Worm (Caenorhabditis elegans) whole organism, L4/young adult: ENCODE data around the gene F46F2.3.
A peak's percentile ranks its signal among the peaks of the same experiment; 100 is the strongest.

ENCODE experiments used
- W03F9.2 ChIP-seq: fragments of 150-350 bp; optimal IDR thresholded peaks from 2 replicates; lab custom pipeline; 2014; ENCODE audit warnings: missing biosample characterization, missing genetic modification characterization
- dao-5 ChIP-seq: sonication (generic microtip); optimal IDR thresholded peaks from 2 replicates; lab custom pipeline; 2016; ENCODE audit warnings: missing genotype, missing genetic modification characterization, moderate library complexity, missing compliant biosample characterization
- him-1 ChIP-seq: sonication (generic microtip); optimal IDR thresholded peaks from 2 replicates; lab custom pipeline; 2016; ENCODE audit warnings: missing genotype, missing genetic modification reagents, missing genetic modification characterization, missing compliant biosample characterization

F46F2.3 gene

DNA sequence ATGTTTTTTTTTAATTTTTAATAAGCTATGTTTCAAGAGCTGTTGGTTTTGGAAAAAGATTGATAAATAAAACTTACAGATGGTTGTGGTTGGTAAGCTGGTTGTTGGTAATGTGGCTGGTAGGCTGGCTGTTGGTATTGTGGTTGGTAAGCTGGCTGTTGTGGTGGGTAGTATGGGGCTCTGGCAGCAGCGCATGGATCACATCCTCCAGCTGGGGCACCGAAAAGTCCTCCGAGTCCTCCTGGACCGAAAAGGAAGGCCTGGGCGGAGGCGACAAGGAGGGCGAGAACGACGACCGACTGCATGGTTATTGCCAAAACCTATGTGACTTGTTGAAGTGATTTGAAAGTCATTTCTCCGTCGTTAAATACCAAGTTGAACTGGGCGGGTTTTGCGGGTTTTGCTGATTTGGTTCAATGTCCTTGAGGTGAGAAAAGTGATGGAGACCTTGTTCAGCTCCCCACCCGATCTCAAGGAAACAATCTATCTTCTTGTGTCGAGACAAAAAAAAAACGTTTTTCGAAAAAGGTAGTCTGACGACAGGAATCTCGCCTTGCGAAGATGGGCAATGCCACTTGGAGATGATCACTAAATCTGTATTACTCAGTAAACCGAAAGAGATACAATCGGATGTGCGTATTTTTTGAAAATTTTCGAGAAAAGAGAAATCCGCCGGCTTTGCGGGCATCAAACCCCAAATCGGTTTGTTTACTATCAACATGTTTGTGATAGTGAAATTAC, at the start of gene F46F2.3:
Gene F46F2.3, minus strand, starts transcription at position 341 of the 741 bp plus-strand sequence.
- TF ChIP-seq him-1 (no peak), dao-5 (tag; lab: Kevin White, UChicago) (no peak), W03F9.2 (tag; lab: Kevin White, UChicago) (no peak)

DNA sequence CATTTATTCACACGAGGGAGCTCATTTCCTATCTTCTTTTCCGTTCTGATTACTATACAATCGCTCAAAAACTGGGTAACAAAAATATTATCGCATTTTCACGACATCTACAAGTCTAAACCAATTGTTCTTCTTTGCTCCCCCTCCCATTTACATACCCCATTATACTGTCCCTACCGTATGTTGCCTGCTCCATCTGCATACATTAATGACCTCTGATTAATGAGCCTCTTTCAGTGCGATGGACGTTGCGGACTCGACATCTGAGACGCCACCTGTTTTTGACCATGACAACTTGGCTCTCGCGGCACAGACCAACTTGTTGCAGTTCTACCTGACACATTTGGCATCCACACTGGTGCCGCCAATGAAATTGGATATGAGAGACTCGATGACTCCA, 49.1 kb upstream of the F46F2.3 start, which contains the start of gene nhr-91:
Gene nhr-91, plus strand, starts transcription at position 232 of the 400 bp plus-strand sequence.
- TF ChIP-seq W03F9.2 (tag; lab: Kevin White, UChicago) (no peak), dao-5 (tag; lab: Kevin White, UChicago) (no peak), him-1 (no peak)

DNA sequence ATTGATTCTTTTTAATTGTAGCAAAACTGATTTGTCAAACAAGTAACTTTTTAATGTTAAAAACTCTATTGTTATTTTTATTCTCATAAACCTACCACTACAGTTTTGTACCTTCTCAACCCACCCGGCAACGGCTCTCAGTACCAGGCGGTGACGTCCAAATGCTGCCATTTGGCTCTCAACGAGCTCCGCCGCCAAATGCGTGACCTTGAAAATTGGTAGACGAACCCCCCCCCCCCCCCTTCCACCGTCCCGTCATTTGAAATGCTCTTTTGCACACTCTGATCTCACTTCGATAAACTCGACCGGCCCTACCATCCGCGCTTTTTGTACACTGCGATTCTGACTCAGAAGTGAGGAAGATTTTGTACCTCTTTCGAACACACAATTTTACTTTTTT, 48.6 kb upstream of the F46F2.3 start:
- TF ChIP-seq him-1 (no peak), dao-5 (tag; lab: Kevin White, UChicago) (no peak), W03F9.2 (tag; lab: Kevin White, UChicago) (no peak)

DNA sequence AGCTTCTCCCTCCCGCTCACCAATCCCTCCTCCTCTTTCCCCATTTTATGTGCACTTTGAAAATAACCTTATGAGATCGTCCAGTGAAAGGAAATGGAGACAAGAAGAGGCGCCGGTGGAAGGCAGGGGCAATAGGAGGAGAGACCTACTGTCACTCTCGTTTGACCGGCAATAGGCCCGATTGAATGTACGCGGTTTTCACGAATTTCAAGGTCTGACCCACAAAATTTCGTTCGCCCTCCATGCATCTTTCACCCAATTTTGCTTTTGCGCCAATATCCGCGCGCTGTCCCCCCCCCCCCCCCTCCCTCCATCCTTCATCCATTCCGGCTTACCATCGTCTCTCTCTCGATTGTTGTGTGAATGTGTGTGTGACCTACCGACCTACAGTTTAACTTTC, 47.6 kb upstream of the F46F2.3 start:
- TF ChIP-seq W03F9.2 (tag; lab: Kevin White, UChicago) (no peak), him-1 (no peak), dao-5 (tag; lab: Kevin White, UChicago) (no peak)

DNA sequence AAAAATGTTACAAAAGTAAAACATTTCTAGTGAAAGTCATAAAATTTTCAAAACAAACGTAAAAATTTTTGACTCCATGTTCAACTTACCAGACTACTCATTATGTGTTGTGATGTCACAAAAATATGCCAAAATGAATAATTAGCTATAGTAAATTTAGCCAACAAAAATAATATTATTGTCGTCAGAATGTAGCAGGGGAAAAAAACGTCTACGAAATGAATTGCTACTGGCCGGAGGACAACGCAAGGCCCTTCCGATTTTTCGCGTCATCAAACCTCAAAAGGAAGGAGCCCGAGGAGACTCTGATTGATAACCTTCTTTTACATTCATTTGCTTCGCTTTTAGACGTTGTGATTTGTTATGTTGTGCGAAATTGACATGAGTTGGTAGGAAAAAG, 42.8 kb upstream of the F46F2.3 start, which contains the start of gene ser-2:
Gene ser-2, minus strand, starts transcription at position 101 of the 400 bp plus-strand sequence.
- TF ChIP-seq him-1 (no peak), dao-5 (tag; lab: Kevin White, UChicago) (no peak), W03F9.2 (tag; lab: Kevin White, UChicago) (no peak)

DNA sequence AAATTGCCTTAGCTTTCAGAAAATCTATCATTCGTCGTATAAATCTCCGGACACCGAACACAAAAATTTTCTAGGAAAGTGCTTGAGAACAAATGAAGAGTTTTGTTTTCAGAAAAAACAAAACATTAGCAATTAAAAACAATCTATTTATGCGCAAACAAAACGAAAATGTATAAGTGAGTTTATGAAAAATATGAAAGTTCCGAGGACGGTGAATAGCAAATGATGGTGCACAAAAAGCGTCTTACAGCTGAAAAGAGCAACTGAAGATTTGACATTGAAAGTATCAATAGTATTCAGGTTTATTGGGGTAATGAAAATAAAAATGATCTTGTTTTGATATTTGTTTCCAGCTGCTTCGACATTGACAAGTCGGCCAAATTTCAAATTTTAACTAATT, 39.9 kb upstream of the F46F2.3 start:
- TF ChIP-seq him-1 (no peak), W03F9.2 (tag; lab: Kevin White, UChicago) (no peak), dao-5 (tag; lab: Kevin White, UChicago) (no peak)

DNA sequence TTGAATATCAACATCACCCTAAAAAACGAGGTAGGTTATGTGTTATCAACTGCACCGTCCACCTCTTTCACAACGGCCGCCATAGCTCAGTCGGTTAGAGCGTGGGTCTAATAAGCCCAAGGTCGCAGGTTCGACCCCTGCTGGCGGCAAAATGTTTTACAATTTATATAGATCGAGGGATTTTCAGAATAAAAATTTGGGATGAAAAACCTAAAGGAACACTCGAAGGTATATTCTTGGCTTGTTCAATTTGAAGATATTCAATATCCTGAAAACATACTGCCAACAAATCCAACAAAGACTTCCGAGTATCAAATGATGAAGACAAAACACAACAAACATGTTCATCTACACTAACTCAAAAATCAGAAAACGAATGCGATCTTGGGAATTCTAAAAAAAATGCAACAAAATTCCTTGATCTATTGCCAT, 37.3 kb upstream of the F46F2.3 start:
- peak; percentile 83 for TF ChIP-seq dao-5 (tag; lab: Kevin White, UChicago)
- TF ChIP-seq W03F9.2 (tag; lab: Kevin White, UChicago), result no peak
- peak; percentile 28 for TF ChIP-seq him-1

DNA sequence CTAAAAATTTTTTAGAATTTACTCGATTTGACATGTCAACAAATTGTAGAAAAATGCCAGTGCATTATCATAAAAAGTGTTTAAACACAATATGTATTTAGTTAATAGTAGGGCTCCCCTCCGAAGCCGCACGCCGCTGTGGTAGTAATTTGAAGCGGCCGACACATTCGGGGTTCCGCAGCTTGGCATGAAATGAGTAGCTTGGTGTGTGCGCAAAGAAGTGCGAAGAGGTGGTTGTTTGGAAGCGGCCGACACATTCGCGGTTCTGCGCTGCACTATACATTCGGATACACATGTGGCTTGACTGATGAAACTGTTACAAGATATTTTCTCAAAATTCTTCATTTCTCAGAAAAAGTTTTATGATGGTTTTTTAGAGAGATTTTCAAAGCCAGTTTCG, 25.5 kb upstream of the F46F2.3 start:
- no peak for TF ChIP-seq dao-5 (tag; lab: Kevin White, UChicago)
- no peak for TF ChIP-seq W03F9.2 (tag; lab: Kevin White, UChicago)
- no peak for TF ChIP-seq him-1

DNA sequence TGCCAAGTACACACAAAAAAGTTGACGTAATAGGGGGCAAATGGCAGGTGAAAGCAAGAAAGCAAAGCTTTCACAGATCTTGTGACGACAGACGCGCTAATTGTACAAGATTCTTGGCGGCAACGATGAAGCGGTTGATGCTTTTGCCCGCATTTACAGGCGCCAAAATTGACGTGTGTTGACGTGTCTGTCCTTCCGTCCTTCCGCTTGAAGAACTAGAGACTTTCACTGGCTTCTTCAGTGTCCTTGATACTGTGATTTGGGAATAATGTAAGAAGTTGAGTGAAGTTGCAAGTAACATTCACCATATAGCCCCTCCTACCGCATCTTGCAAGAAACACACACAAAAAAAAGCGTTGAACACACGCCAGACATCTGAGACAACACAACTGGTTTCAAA, 23.7 kb upstream of the F46F2.3 start, which contains the start of gene jud-4:
Gene jud-4, plus strand, starts transcription at position 376 of the 400 bp plus-strand sequence.
- TF ChIP-seq W03F9.2 (tag; lab: Kevin White, UChicago), result no peak
- TF ChIP-seq dao-5 (tag; lab: Kevin White, UChicago), result no peak
- TF ChIP-seq him-1, result no peak

DNA sequence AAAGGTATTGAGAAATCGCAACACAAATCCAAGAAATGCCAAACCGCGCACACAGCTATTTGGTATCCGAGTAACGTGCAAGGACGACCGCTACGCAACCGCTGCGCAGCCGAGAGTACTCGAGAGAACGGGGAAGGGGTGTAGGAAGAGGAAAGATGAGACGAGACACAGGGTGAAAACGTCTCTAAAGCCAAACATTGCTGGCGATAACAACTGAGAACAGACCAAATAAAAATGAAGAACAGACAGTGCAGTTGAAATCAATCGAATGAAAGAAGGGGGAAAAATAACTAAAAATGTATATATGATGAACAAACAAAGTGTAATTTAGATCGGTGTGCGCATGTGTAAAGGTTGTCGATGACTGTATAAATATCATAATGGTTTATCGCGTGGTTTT, 21.2 kb upstream of the F46F2.3 start:
- TF ChIP-seq W03F9.2 (tag; lab: Kevin White, UChicago) (no peak), dao-5 (tag; lab: Kevin White, UChicago) (no peak), him-1 (no peak)

DNA sequence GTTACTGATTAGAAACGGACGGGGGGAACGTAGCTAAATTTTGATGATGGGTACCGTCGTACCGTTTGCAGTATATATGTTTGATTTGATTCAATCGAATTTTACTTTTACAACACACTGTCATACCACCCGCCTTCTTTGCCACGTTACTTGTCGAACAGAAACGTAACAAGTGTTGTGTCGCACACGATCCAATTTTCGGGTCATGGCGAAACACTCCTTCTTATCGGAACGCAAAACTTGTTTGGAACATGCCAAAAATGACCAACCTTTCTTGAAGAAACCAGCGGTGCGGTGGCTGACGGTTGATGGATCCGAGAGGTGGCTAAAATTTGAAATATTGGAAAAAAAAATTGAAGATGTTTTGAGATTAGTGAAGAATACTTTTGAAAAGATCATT, 20.2 kb upstream of the F46F2.3 start:
- TF ChIP-seq W03F9.2 (tag; lab: Kevin White, UChicago) (no peak), him-1 (no peak), dao-5 (tag; lab: Kevin White, UChicago) (no peak)

DNA sequence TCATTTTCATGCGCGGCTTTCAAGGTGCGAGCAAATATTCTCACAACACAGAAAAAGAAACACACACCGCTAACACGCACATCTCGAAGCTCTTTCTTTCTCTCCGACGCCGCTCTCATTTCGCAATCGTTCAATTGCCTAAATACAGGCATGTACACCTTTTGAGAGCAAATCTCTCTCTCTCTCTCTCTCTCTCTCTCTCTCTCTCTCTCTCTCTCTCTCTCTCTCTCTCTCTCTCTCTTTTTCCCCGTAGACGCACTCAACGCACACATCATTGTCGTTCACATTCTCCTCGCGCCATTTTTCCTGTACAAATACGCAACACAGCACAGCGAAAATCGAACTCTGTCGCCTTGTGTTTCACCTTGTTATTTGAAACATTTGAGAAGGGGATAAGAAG, 19.2 kb upstream of the F46F2.3 start:
- TF ChIP-seq W03F9.2 (tag; lab: Kevin White, UChicago) (no peak), him-1 (no peak), dao-5 (tag; lab: Kevin White, UChicago) (no peak)

DNA sequence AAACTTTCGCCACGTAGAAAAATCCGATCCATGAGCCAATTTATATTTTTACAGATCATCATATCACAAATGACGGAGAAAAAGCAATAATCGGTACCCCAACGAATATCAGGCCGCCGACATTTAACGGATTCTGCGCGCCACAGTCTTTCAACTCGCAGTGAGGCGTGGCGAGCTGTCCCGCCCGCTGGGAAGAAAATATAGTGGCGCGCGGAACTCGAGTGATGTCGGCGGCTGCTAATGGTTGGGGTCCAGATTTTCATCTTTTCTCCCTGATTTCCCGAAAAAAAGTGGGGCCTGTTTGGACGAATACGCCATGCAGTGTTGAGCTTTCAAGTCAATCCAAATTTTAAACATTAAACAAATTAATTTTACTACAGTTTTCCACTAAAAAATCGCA, 18.5 kb upstream of the F46F2.3 start:
- TF ChIP-seq W03F9.2 (tag; lab: Kevin White, UChicago), result no peak
- no peak for TF ChIP-seq dao-5 (tag; lab: Kevin White, UChicago)
- TF ChIP-seq him-1, result no peak

DNA sequence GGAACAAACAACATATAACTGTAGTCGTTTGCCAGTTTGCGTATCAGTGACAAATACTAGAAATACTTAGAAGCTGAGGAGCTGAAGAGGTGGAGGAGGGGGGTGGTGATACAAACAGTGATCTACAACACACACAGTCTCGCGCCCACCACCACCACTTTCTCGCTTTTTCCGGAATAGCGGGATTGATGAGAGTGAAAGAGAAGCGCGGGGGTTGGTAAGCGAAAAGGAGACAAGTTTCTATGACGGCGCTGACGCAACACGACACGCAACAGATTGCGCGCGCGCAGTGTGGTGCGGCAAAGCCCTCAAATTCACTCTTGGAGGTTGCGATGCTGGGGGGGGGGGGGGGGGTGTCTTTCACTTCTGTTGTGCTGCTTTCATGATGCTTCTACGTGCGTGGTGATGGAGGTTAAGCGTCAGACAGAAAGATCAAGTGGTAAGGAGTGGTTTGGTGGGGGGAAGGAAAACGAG, 17.7 kb upstream of the F46F2.3 start, which contains the start of gene kin-20:
Gene kin-20, minus strand, starts transcription at position 51 of the 474 bp plus-strand sequence.
- no peak for TF ChIP-seq dao-5 (tag; lab: Kevin White, UChicago)
- TF ChIP-seq W03F9.2 (tag; lab: Kevin White, UChicago), result no peak
- TF ChIP-seq him-1, result no peak
